Worm (Caenorhabditis elegans) whole organism, young adult: ENCODE measurements around the gene swm-1.

Experiments
- B0336.3 ChIP-seq: fragments of 200-800 bp; sonication (Bioruptor generic); IDR thresholded peaks from 2 replicates; pipeline ENCODE4 v1.3.6; 2022; ENCODE audit warnings: missing genetic modification characterization, missing compliant biosample characterization
- C17E4.6 ChIP-seq: fragments of 200-800 bp; sonication (Bioruptor generic); IDR thresholded peaks from 2 replicates; pipeline ENCODE4 v1.3.6; 2022; ENCODE audit warnings: missing genetic modification reagents, missing genetic modification characterization, missing compliant biosample characterization
- D2030.7 ChIP-seq: fragments of 200-800 bp; sonication (Bioruptor generic); IDR thresholded peaks from 2 replicates; pipeline ENCODE4 v1.3.6; 2022; ENCODE audit warnings: missing genetic modification reagents, missing genetic modification characterization, missing compliant biosample characterization
- F10E7.11 ChIP-seq: sonication (generic microtip); optimal IDR thresholded peaks from 2 replicates; lab custom pipeline; 2017; ENCODE audit warnings: mild to moderate bottlenecking, missing genetic modification characterization, moderate library complexity, missing compliant biosample characterization
- F37B4.10 ChIP-seq: fragments of 200-800 bp; sonication (Bioruptor generic); IDR thresholded peaks from 2 replicates; pipeline ENCODE4 v1.3.6; 2022; ENCODE audit warnings: missing genetic modification characterization, missing compliant biosample characterization
- F57A8.1 ChIP-seq: fragments of 200-800 bp; sonication (Bioruptor generic); optimal IDR thresholded peaks from 2 replicates; lab custom pipeline; 2018; ENCODE audit warnings: mild to moderate bottlenecking, missing genetic modification characterization, moderate library complexity, missing compliant biosample characterization
- K11D2.4 ChIP-seq: fragments of 200-800 bp; sonication (Bioruptor generic); IDR thresholded peaks from 2 replicates; pipeline ENCODE4 v1.3.6; 2022; ENCODE audit warnings: missing genetic modification reagents, missing genetic modification characterization, missing compliant biosample characterization
- T07F8.4 ChIP-seq: sonication (generic microtip); optimal IDR thresholded peaks from 2 replicates; lab custom pipeline; 2016; ENCODE audit warnings: mild to moderate bottlenecking, missing genetic modification characterization, moderate library complexity, missing compliant biosample characterization
- Y53F4B.3 ChIP-seq: fragments of 200-800 bp; sonication (Bioruptor generic); IDR thresholded peaks from 2 replicates; pipeline ENCODE4 v1.3.6; 2022; ENCODE audit warnings: missing genetic modification reagents, missing genetic modification characterization, missing compliant biosample characterization
- Y79H2A.3 ChIP-seq: fragments of 200-800 bp; sonication (Bioruptor generic); conservative IDR thresholded peaks from 2 replicates; pipeline ENCODE4 v1.3.6; 2022; ENCODE audit warnings: missing genetic modification reagents, missing genetic modification characterization, missing compliant biosample characterization
- akir-1 ChIP-seq: fragments of 200-800 bp; sonication (Bioruptor generic); optimal IDR thresholded peaks from 2 replicates; lab custom pipeline; 2018; ENCODE audit warnings: mild to moderate bottlenecking, missing genetic modification characterization, moderate library complexity, missing compliant biosample characterization
- aptf-2 ChIP-seq: fragments of 200-800 bp; sonication (Bioruptor generic); conservative IDR thresholded peaks from 2 replicates; pipeline ENCODE4 v1.3.6; 2022; ENCODE audit warnings: missing genetic modification reagents, missing genetic modification characterization, missing compliant biosample characterization
- atf-7 ChIP-seq: sonication (generic microtip); optimal IDR thresholded peaks from 2 replicates; lab custom pipeline; 2017; ENCODE audit warnings: mild to moderate bottlenecking, missing genetic modification characterization, missing compliant biosample characterization
- attf-3 ChIP-seq: fragments of 200-800 bp; sonication (Bioruptor generic); conservative IDR thresholded peaks from 2 replicates; pipeline ENCODE4 v1.3.6; 2022; ENCODE audit warnings: missing genetic modification reagents, missing genetic modification characterization, missing compliant biosample characterization
- bed-1 ChIP-seq: fragments of 200-800 bp; sonication (Bioruptor generic); IDR thresholded peaks from 2 replicates; pipeline ENCODE4 v1.3.6; 2022; ENCODE audit warnings: missing genetic modification reagents, missing genetic modification characterization, missing compliant biosample characterization
- cebp-2 ChIP-seq: fragments of 200-800 bp; sonication (Bioruptor generic); IDR thresholded peaks from 2 replicates; pipeline ENCODE4 v1.3.6; 2022; ENCODE audit warnings: missing genetic modification characterization, missing compliant biosample characterization
- ceh-79 ChIP-seq: sonication (generic microtip); optimal IDR thresholded peaks from 2 replicates; lab custom pipeline; 2017; ENCODE audit warnings: mild to moderate bottlenecking, missing genetic modification characterization, missing compliant biosample characterization
- die-1 ChIP-seq: sonication (generic microtip); optimal IDR thresholded peaks from 2 replicates; lab custom pipeline; 2016; ENCODE audit warnings: missing genotype, mild to moderate bottlenecking, missing genetic modification characterization, missing compliant biosample characterization
- dpff-1 ChIP-seq: sonication (generic microtip); optimal IDR thresholded peaks from 2 replicates; lab custom pipeline; 2017; ENCODE audit warnings: mild to moderate bottlenecking, missing genetic modification characterization, missing compliant biosample characterization
- ets-4 ChIP-seq: fragments of 200-800 bp; sonication (Bioruptor generic); optimal IDR thresholded peaks from 2 replicates; lab custom pipeline; 2018; ENCODE audit warnings: mild to moderate bottlenecking, missing genetic modification characterization, missing compliant biosample characterization
- fkh-3 ChIP-seq: sonication (generic microtip); optimal IDR thresholded peaks from 2 replicates; lab custom pipeline; 2016; ENCODE audit warnings: mild to moderate bottlenecking, missing genetic modification characterization, missing compliant biosample characterization
- him-1 ChIP-seq: sonication (generic microtip); optimal IDR thresholded peaks from 2 replicates; lab custom pipeline; 2016; ENCODE audit warnings: missing genotype, missing genetic modification reagents, missing genetic modification characterization, missing compliant biosample characterization
- hsf-1 ChIP-seq: fragments of 200-800 bp; sonication (Bioruptor generic); IDR thresholded peaks from 2 replicates; pipeline ENCODE4 v1.3.6; 2022; ENCODE audit warnings: missing genetic modification reagents, missing genetic modification characterization, missing compliant biosample characterization
- lag-1 ChIP-seq: fragments of 200-800 bp; sonication (Bioruptor generic); IDR thresholded peaks from 2 replicates; pipeline ENCODE4 v1.3.6; 2022; ENCODE audit warnings: missing genetic modification reagents, missing genetic modification characterization, missing compliant biosample characterization
- lin-26 ChIP-seq: fragments of 200-800 bp; sonication (Bioruptor generic); IDR thresholded peaks from 2 replicates; pipeline ENCODE4 v1.3.6; 2022; ENCODE audit warnings: missing genetic modification reagents, missing genetic modification characterization, missing compliant biosample characterization
- lin-54 ChIP-seq: fragments of 200-800 bp; sonication (Bioruptor generic); optimal IDR thresholded peaks from 2 replicates; lab custom pipeline; 2018; ENCODE audit warnings: mild to moderate bottlenecking, missing genetic modification characterization, missing compliant biosample characterization
- madf-8 ChIP-seq: fragments of 200-800 bp; sonication (Bioruptor generic); conservative IDR thresholded peaks from 2 replicates; pipeline ENCODE4 v1.3.6; 2022; ENCODE audit warnings: missing genetic modification reagents, missing genetic modification characterization, missing compliant biosample characterization
- mel-28 ChIP-seq: sonication (generic microtip); optimal IDR thresholded peaks from 2 replicates; lab custom pipeline; 2016; ENCODE audit warnings: borderline replicate concordance, mild to moderate bottlenecking, missing genetic modification characterization, missing compliant biosample characterization
- nfya-1 ChIP-seq: sonication (generic microtip); optimal IDR thresholded peaks from 2 replicates; lab custom pipeline; 2017; ENCODE audit warnings: antibody characterized with exemption, missing compliant biosample characterization, missing genetic modification characterization, borderline replicate concordance; ENCODE audit not compliant: insufficient read depth
- rcor-1 ChIP-seq: fragments of 200-800 bp; sonication (Bioruptor generic); IDR thresholded peaks from 2 replicates; pipeline ENCODE4 v1.3.6; 2022; ENCODE audit warnings: missing genetic modification reagents, missing genetic modification characterization, missing compliant biosample characterization
- rec-8 ChIP-seq, 2 experiments: sonication (generic microtip); optimal IDR thresholded peaks; 2 replicates each; lab custom pipeline; 2016; ENCODE audit warnings: mild to moderate bottlenecking in 2 of 2, missing genetic modification characterization in 2 of 2, missing genetic modification reagents in 2 of 2, missing genotype in 2 of 2, missing biosample characterization in 1 of 2, missing compliant biosample characterization in 1 of 2, moderate library complexity in 1 of 2
- repo-1 ChIP-seq: sonication (generic microtip); optimal IDR thresholded peaks from 2 replicates; lab custom pipeline; 2017; ENCODE audit warnings: mild to moderate bottlenecking, missing genetic modification characterization, missing compliant biosample characterization
- snpc-1.1 ChIP-seq: sonication (generic microtip); optimal IDR thresholded peaks from 2 replicates; lab custom pipeline; 2017; ENCODE audit warnings: missing genetic modification characterization, mild to moderate bottlenecking, missing compliant biosample characterization, antibody characterized with exemption, moderate library complexity, missing genotype, missing genetic modification reagents; ENCODE audit not compliant: insufficient read depth
- snpc-1.3 ChIP-seq: sonication (generic microtip); optimal IDR thresholded peaks from 2 replicates; lab custom pipeline; 2017; ENCODE audit warnings: missing genetic modification characterization, mild to moderate bottlenecking, missing compliant biosample characterization, antibody characterized with exemption, moderate library complexity, missing genotype, missing genetic modification reagents; ENCODE audit not compliant: insufficient read depth
- sptf-2 ChIP-seq: fragments of 200-800 bp; sonication (Bioruptor generic); optimal IDR thresholded peaks from 2 replicates; lab custom pipeline; 2018; ENCODE audit warnings: mild to moderate bottlenecking, missing genetic modification characterization, missing compliant biosample characterization
- tbp1 ChIP-seq: fragments of 200-800 bp; sonication (Bioruptor generic); optimal IDR thresholded peaks from 2 replicates; lab custom pipeline; 2018; ENCODE audit warnings: mild to moderate bottlenecking, missing genetic modification characterization, missing compliant biosample characterization
- unc-130 ChIP-seq: sonication (generic microtip); optimal IDR thresholded peaks from 2 replicates; lab custom pipeline; 2016; ENCODE audit warnings: missing genetic modification reagents, missing genetic modification characterization, missing compliant biosample characterization
- unc-62 ChIP-seq: fragments of 150-350 bp; optimal IDR thresholded peaks from 2 replicates; lab custom pipeline; 2014; ENCODE audit warnings: missing biosample characterization, missing genetic modification reagents, missing genetic modification characterization
- ztf-18 ChIP-seq: sonication (generic microtip); optimal IDR thresholded peaks from 2 replicates; lab custom pipeline; 2016; ENCODE audit warnings: missing genotype, mild to moderate bottlenecking, missing genetic modification characterization, missing compliant biosample characterization
- ztf-3 ChIP-seq: fragments of 200-800 bp; sonication (Bioruptor generic); optimal IDR thresholded peaks from 2 replicates; lab custom pipeline; 2018; ENCODE audit warnings: mild to moderate bottlenecking, missing genetic modification characterization, missing compliant biosample characterization

Gene swm-1

ce11 chrV:9063134-9063533 lies 8.5 kb upstream of the swm-1 start:
- TF ChIP-seq F37B4.10 (GFP tag; lab: Robert Waterston, UW): no peak
- TF ChIP-seq atf-7 (tag; lab: Kevin White, UChicago): no peak
- TF ChIP-seq die-1: no peak

- TF ChIP-seq F57A8.1 (GFP tag; lab: Kevin White, UChicago): no peak
- TF ChIP-seq K11D2.4 (GFP tag; lab: Robert Waterston, UW): no peak
- no peak for TF ChIP-seq unc-62 (GFP tag; lab: Kevin White, UChicago)
- no peak for TF ChIP-seq aptf-2 (GFP tag; lab: Robert Waterston, UW)
- TF ChIP-seq snpc-1.3 (tag; lab: Kevin White, UChicago): no peak
- no peak for TF ChIP-seq sptf-2 (GFP tag; lab: Kevin White, UChicago)
- TF ChIP-seq tbp1 (GFP tag; lab: Kevin White, UChicago): no peak
- no peak for TF ChIP-seq lin-54 (GFP tag; lab: Kevin White, UChicago)
- TF ChIP-seq repo-1 (tag; lab: Kevin White, UChicago): no peak
- no peak for TF ChIP-seq bed-1 (GFP tag; lab: Robert Waterston, UW)
- TF ChIP-seq B0336.3 (GFP tag; lab: Robert Waterston, UW): no peak
Measured at ce11 chrV:9062341-9062740, 7.7 kb upstream of the swm-1 start, which contains the start of gene C25E10.12. Gene C25E10.12 (minus strand): TSS chrV:9062441.

ce11 chrV:9059468-9059867 lies 4.8 kb upstream of the swm-1 start, which contains the start of the genes C25E10.16 and C25E10.13:
Gene C25E10.16 (minus strand): TSS chrV:9059568.
Gene C25E10.13 (plus strand): TSS chrV:9059723.
- TF ChIP-seq unc-130 (GFP tag; lab: Kevin White, UChicago): no peak
- TF ChIP-seq ztf-18 (tag; lab: Kevin White, UChicago): no peak
- no peak for TF ChIP-seq ztf-3 (GFP tag; lab: Kevin White, UChicago)
- no peak for TF ChIP-seq dpff-1
- TF ChIP-seq lag-1 (GFP tag; lab: Robert Waterston, UW): no peak
- TF ChIP-seq D2030.7 (GFP tag; lab: Robert Waterston, UW): no peak
- no peak for TF ChIP-seq lin-26 (GFP tag; lab: Robert Waterston, UW)
- no peak for TF ChIP-seq mel-28 (tag; lab: Kevin White, UChicago)
- no peak for TF ChIP-seq cebp-2 (GFP tag; lab: Robert Waterston, UW)
- no peak for TF ChIP-seq attf-3
- TF ChIP-seq madf-8 (GFP tag; lab: Robert Waterston, UW): no peak
- TF ChIP-seq snpc-1.1 (tag; lab: Kevin White, UChicago): no peak
- TF ChIP-seq, all 124 proteins: peak for 0

- TF ChIP-seq hsf-1 (no peak), rcor-1 (no peak), nfya-1 (no peak), ets-4 (GFP tag; lab: Kevin White, UChicago) (no peak), unc-130 (GFP tag; lab: Kevin White, UChicago) (no peak), F10E7.11 (tag; lab: Kevin White, UChicago) (no peak), ceh-79 (no peak), him-1 (tag; lab: Kevin White, UChicago) (no peak), fkh-3 (no peak), atf-7 (tag; lab: Kevin White, UChicago) (no peak), akir-1 (GFP tag; lab: Kevin White, UChicago) (no peak), Y79H2A.3 (GFP tag; lab: Robert Waterston, UW) (no peak), rec-8 (tag; optimal IDR thresholded peaks at IDR 0.05; lab: Kevin White, UChicago) (no peak), attf-3 (no peak), Y53F4B.3 (GFP tag; lab: Robert Waterston, UW) (no peak), T07F8.4 (no peak), C17E4.6 (GFP tag; lab: Robert Waterston, UW) (no peak)
Measured at ce11 chrV:9058627-9059026, 4.0 kb upstream of the swm-1 start, which contains the start of gene C25E10.11. Gene C25E10.11 (minus strand): TSS chrV:9058727.
